Fruit fly (Drosophila melanogaster) Kc167 (cell line): ENCODE data around the gene corolla.

ENCODE experiments used
- Myc ChIP-seq: fragments of >200 bp; optimal IDR thresholded peaks from 2 replicates; lab custom pipeline; 2017; ENCODE audit warnings: missing external identifiers
- insv ChIP-seq: fragments of >200 bp; optimal IDR thresholded peaks from 3 replicates; lab custom pipeline; 2018; ENCODE audit warnings: missing external identifiers
- psq ChIP-seq: fragments of >200 bp; optimal IDR thresholded peaks from 2 replicates; lab custom pipeline; 2017; ENCODE audit warnings: missing external identifiers

dm6 chrX:17624223-17624982, 7.4 kb downstream of the corolla start:
- no peak for TF ChIP-seq Myc (lab: Kevin White, UChicago)
- no peak for TF ChIP-seq psq (lab: Kevin White, UChicago)
- no peak for TF ChIP-seq insv (lab: Kevin White, UChicago)
